Worm (Caenorhabditis elegans): ENCODE data around the gene ZK402.2.

ZK402.2 gene

ce11 chrX:1440161-1440560 lies 36.6 kb downstream of the ZK402.2 start, which contains the start of gene sedl-1:
TSS of gene sedl-1 (minus strand) at chrX:1440261.
- TF ChIP-seq nhr-20 (tag; optimal IDR thresholded peaks at IDR 0.05), result no peak
- no peak for TF ChIP-seq irx-1 (tag; optimal IDR thresholded peaks at IDR 0.05)
- no peak for TF ChIP-seq Y116A8C.19 (tag; optimal IDR thresholded peaks at IDR 0.05; ENCODE audit: borderline replicate concordance)
- no peak for TF ChIP-seq swsn-7 (tag; optimal IDR thresholded peaks at IDR 0.05)
- no peak for TF ChIP-seq nhr-11 (tag; optimal IDR thresholded peaks at IDR 0.05)
- no peak for TF ChIP-seq tbx-2 (tag; optimal IDR thresholded peaks at IDR 0.05)
- no peak for TF ChIP-seq pag-3 (tag; optimal IDR thresholded peaks at IDR 0.05; ENCODE audit: borderline replicate concordance, insufficient read depth)
- no peak for TF ChIP-seq lin-14 (GFP tag; optimal IDR thresholded peaks at IDR 0.05)
- TF ChIP-seq mep-1 (tag; optimal IDR thresholded peaks at IDR 0.05), result no peak
- TF ChIP-seq snpc-4 (tag; optimal IDR thresholded peaks at IDR 0.05), result no peak
- TF ChIP-seq xbp-1 (tag; optimal IDR thresholded peaks at IDR 0.05), result no peak
- no peak for TF ChIP-seq aly-2 (tag; optimal IDR thresholded peaks at IDR 0.05)
- no peak for TF ChIP-seq nhr-12 (tag; optimal IDR thresholded peaks at IDR 0.05)
- TF ChIP-seq efl-3 (GFP tag; optimal IDR thresholded peaks at IDR 0.05), result no peak
- no peak for TF ChIP-seq lin-39 (tag; optimal IDR thresholded peaks at IDR 0.05)
- no peak for TF ChIP-seq snu-23 (GFP tag; optimal IDR thresholded peaks at IDR 0.05)
- TF ChIP-seq mef-2 (tag; optimal IDR thresholded peaks at IDR 0.05), result no peak
- no peak for TF ChIP-seq elt-3 (tag; optimal IDR thresholded peaks at IDR 0.05)
- no peak for TF ChIP-seq unc-86 (tag; optimal IDR thresholded peaks at IDR 0.05)
- no peak for TF ChIP-seq tlp-1 (tag; optimal IDR thresholded peaks at IDR 0.05)

DNA sequence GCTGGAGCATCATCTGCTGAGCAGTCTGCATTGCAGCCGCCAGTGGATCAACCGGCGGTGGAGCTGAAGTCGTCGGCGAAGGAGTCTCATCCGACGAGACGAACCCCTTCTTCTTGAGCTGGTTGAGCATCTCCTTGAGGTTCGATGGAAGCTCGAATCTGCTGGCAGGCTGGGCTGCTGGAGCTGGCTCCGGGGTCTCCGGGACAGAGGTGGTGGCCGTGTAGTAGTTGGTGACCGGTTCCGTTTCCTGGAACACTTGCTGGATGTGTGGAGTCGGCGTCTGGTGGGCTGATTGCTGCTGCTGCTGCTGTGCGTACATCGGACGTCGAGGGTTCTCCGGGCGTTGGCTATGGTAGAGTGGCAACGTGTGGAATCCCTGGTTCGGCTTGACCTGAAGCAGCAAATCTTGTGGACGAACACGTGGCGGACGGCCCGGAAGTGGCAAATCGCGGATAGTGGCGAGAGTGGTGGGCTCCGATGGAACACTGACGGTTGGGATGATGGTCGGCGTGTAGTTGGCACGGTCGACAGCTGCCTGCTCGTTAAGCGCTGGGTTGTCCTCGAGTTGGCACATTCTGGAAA lies 38.1 kb downstream of the ZK402.2 start:
- TF ChIP-seq swsn-7 (tag; optimal IDR thresholded peaks at IDR 0.05) (no peak), ceh-8 (GFP tag; optimal IDR thresholded peaks at IDR 0.05) (peak; percentile 1)

ce11 chrX:1443556-1444243 lies 40.2 kb downstream of the ZK402.2 start:
- TF ChIP-seq C04F5.9 (tag; optimal IDR thresholded peaks at IDR 0.05) (no peak), ceh-88 (GFP tag; IDR thresholded peaks at IDR 0.05) (no peak), Y116A8C.19 (tag; optimal IDR thresholded peaks at IDR 0.05; ENCODE audit: borderline replicate concordance) (no peak), fkh-4 (tag; optimal IDR thresholded peaks at IDR 0.05; ENCODE audit: borderline replicate concordance) (no peak), ceh-82 (tag; optimal IDR thresholded peaks at IDR 0.05) (no peak), nhr-84 (tag; optimal IDR thresholded peaks at IDR 0.05) (no peak), tbx-2 (tag; optimal IDR thresholded peaks at IDR 0.05) (no peak), lin-15B (tag; optimal IDR thresholded peaks at IDR 0.05) (no peak), nhr-47 (tag; optimal IDR thresholded peaks at IDR 0.05) (peak; percentile 5), efl-3 (GFP tag; optimal IDR thresholded peaks at IDR 0.05) (no peak), nhr-20 (tag; optimal IDR thresholded peaks at IDR 0.05) (no peak), fkh-10 (GFP tag; optimal IDR thresholded peaks at IDR 0.05) (no peak), rnt-1 (tag; optimal IDR thresholded peaks at IDR 0.05) (no peak), F16B12.6 (tag; optimal IDR thresholded peaks at IDR 0.05) (no peak), tlp-1 (tag; optimal IDR thresholded peaks at IDR 0.05) (no peak), pag-3 (tag; optimal IDR thresholded peaks at IDR 0.05; ENCODE audit: borderline replicate concordance, insufficient read depth) (no peak), mef-2 (tag; optimal IDR thresholded peaks at IDR 0.05) (no peak), lin-39 (tag; optimal IDR thresholded peaks at IDR 0.05) (peak; percentile 47), lin-14 (GFP tag; optimal IDR thresholded peaks at IDR 0.05) (no peak), nhr-90 (tag; optimal IDR thresholded peaks at IDR 0.05; ENCODE audit: poor library complexity) (peak; percentile 42), unc-86 (tag; optimal IDR thresholded peaks at IDR 0.05) (no peak)

DNA sequence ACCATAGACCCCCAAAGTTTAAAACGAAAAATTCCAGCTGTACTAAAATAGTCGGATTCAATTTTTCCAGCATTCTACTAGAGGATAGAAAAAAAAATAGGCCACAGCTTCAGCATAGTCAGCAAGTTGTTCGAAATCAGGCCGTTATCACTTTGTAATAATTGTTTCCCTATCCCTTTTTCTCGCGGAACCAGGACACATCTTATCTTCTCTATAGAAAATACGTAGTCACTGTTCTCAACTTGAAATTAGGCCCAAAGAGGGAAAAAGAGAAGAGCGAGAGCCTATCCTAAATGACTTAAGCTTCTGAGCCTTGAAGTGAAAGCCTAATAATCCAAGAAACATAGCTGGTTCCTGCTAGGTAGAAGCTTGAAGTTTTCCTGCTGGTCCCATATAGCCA lies 42.2 kb downstream of the ZK402.2 start:
- no peak for TF ChIP-seq aha-1 (tag; optimal IDR thresholded peaks at IDR 0.05)
- no peak for TF ChIP-seq nhr-12 (tag; optimal IDR thresholded peaks at IDR 0.05)
- TF ChIP-seq ceh-8 (GFP tag; optimal IDR thresholded peaks at IDR 0.05), result no peak
- no peak for TF ChIP-seq sptf-1 (tag; optimal IDR thresholded peaks at IDR 0.05)
- no peak for TF ChIP-seq xbp-1 (tag; optimal IDR thresholded peaks at IDR 0.05)
- no peak for TF ChIP-seq pax-3 (tag; optimal IDR thresholded peaks at IDR 0.05)
- TF ChIP-seq egl-13 (tag; optimal IDR thresholded peaks at IDR 0.05), result no peak
- peak; percentile 31 for TF ChIP-seq nhr-47 (tag; optimal IDR thresholded peaks at IDR 0.05)
- TF ChIP-seq swsn-7 (tag; optimal IDR thresholded peaks at IDR 0.05), result no peak
- TF ChIP-seq pqm-1 (tag; optimal IDR thresholded peaks at IDR 0.05), result no peak
- TF ChIP-seq nhr-28 (tag; optimal IDR thresholded peaks at IDR 0.05), result no peak
- no peak for TF ChIP-seq isw-1 (GFP tag; IDR thresholded peaks at IDR 0.05)
- TF ChIP-seq Y116A8C.19 (tag; optimal IDR thresholded peaks at IDR 0.05; ENCODE audit: borderline replicate concordance), result no peak
- peak; percentile 16 for TF ChIP-seq tbx-2 (tag; optimal IDR thresholded peaks at IDR 0.05)
- TF ChIP-seq jun-1 (tag; optimal IDR thresholded peaks at IDR 0.05), result no peak
- TF ChIP-seq C04F5.9 (tag; optimal IDR thresholded peaks at IDR 0.05), result no peak
- no peak for TF ChIP-seq lsy-2 (tag; optimal IDR thresholded peaks at IDR 0.05)
- no peak for TF ChIP-seq C16A3.4 (tag; optimal IDR thresholded peaks at IDR 0.05)
- peak; percentile 26 for TF ChIP-seq ama-1 (optimal IDR thresholded peaks at IDR 0.05)
- TF ChIP-seq sup-37 (GFP tag; optimal IDR thresholded peaks at IDR 0.05), result no peak
- peak; percentile 25 for TF ChIP-seq ztf-4 (tag; optimal IDR thresholded peaks at IDR 0.05)
- no peak for TF ChIP-seq ceh-88 (GFP tag; IDR thresholded peaks at IDR 0.05)

Data from whole organism, L1 larva.